Fruit fly (Drosophila melanogaster): ENCODE data around the gene CG15822.

CG15822 gene

DNA sequence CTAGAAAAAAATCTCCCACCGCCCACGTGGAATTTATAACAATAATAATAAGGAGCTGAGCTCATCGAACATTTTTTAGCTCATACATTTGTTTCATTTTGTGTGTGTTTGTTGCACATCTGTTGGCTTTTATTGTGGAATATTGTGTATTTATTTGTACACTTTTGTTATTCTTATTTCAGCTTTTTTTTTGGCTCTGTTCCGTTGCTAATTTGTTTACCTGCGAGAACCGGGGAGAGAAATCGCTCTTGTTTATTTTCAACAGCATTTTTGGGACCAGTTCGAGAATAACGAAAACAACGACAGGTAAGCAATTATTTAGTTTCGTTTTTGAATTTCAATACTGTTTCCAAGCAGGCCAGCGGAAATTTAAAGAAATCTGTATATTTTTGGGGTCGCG, 15.9 kb downstream of the CG15822 start:
- TF ChIP-seq Rfx (GFP tag; IDR thresholded peaks at IDR 0.05) (peak; percentile 18; the same call in 1 of the 2 replicates), CG15601 (tag; optimal IDR thresholded peaks at IDR 0.05) (peak; percentile 14), CG12155 (GFP tag; optimal IDR thresholded peaks at IDR 0.05) (no peak), CG10654 (GFP tag; optimal IDR thresholded peaks at IDR 0.05) (no peak), ATbp (GFP tag; optimal IDR thresholded peaks at IDR 0.05) (peak; percentile 48), CG7839 (tag; optimal IDR thresholded peaks at IDR 0.05) (no peak), CG12769 (tag; optimal IDR thresholded peaks at IDR 0.05) (peak; percentile 16), D19B (GFP tag; optimal IDR thresholded peaks at IDR 0.05) (no peak), ham (GFP tag; IDR thresholded peaks at IDR 0.05) (no peak), lab (GFP tag; optimal IDR thresholded peaks at IDR 0.05) (peak; percentile 11), br (optimal IDR thresholded peaks at IDR 0.05) (no peak), CG14014 (GFP tag; IDR thresholded peaks at IDR 0.05) (peak; percentile 27; the same call in 1 of the 2 replicates), fd3F (GFP tag; optimal IDR thresholded peaks at IDR 0.05) (peak; percentile 21), sd (tag; optimal IDR thresholded peaks at IDR 0.05) (peak; percentile 66), jing (GFP tag; optimal IDR thresholded peaks at IDR 0.05) (no peak), CG17568 (GFP tag; optimal IDR thresholded peaks at IDR 0.05) (peak; percentile 44)

- no peak for TF ChIP-seq CG14965 (GFP tag; optimal IDR thresholded peaks at IDR 0.05; ENCODE audit: borderline replicate concordance)
- peak; percentile 23 for TF ChIP-seq grau (tag; optimal IDR thresholded peaks at IDR 0.05)
- TF ChIP-seq row (GFP tag; IDR thresholded peaks at IDR 0.05), result 0 out of 3 replicates have a peak, but pooled peaks have one; percentile 26
Measured at dm6 chr3L:2145019-2145418, 18.6 kb downstream of the CG15822 start.

dm6 chr3L:2144355-2144754, 19.3 kb downstream of the CG15822 start:
- TF ChIP-seq CG11560 (tag; IDR thresholded peaks at IDR 0.05), result no peak
- no peak for TF ChIP-seq CG18476 (GFP tag; optimal IDR thresholded peaks at IDR 0.05)
- TF ChIP-seq CG7745 (tag; optimal IDR thresholded peaks at IDR 0.05), result no peak
- no peak for TF ChIP-seq CG2875 (GFP tag; optimal IDR thresholded peaks at IDR 0.05)
- TF ChIP-seq CG13624 (GFP tag; optimal IDR thresholded peaks at IDR 0.05), result no peak
- no peak for TF ChIP-seq ssp (GFP tag; IDR thresholded peaks at IDR 0.05)
- peak; percentile 28 for TF ChIP-seq Abd-B (GFP tag; optimal IDR thresholded peaks at IDR 0.05)
- TF ChIP-seq caup (GFP tag; optimal IDR thresholded peaks at IDR 0.05; ENCODE audit: severe bottlenecking), result peak; percentile 52
- no peak for TF ChIP-seq Dad (GFP tag; optimal IDR thresholded peaks at IDR 0.05)
- TF ChIP-seq disco-r (GFP tag; optimal IDR thresholded peaks at IDR 0.05), result no peak
- no peak for TF ChIP-seq D (optimal IDR thresholded peaks at IDR 0.05)
- TF ChIP-seq D (GFP tag; optimal IDR thresholded peaks at IDR 0.05), result no peak
- no peak for TF ChIP-seq CG31224 (GFP tag; IDR thresholded peaks at IDR 0.05)
- TF ChIP-seq cg (GFP tag; optimal IDR thresholded peaks at IDR 0.05), result peak; percentile 40
- no peak for TF ChIP-seq CG6791 (GFP tag; IDR thresholded peaks at IDR 0.05; ENCODE audit: partially characterized antibody)
- no peak for TF ChIP-seq CG4360 (GFP tag; IDR thresholded peaks at IDR 0.05)
- TF ChIP-seq sim (GFP tag; IDR thresholded peaks at IDR 0.05), result no peak
- TF ChIP-seq chinmo (GFP tag; IDR thresholded peaks at IDR 0.05; ENCODE audit: partially characterized antibody), result peak; percentile 57; the same call in 2 of the 4 replicates
- TF ChIP-seq gce (GFP tag; IDR thresholded peaks at IDR 0.05), result no peak
- TF ChIP-seq Lim3 (GFP tag; IDR thresholded peaks at IDR 0.05), result no peak
- no peak; the same call in 2 of the 3 replicates for TF ChIP-seq B-H1 (GFP tag; IDR thresholded peaks at IDR 0.05)
- TF ChIP-seq mirr (GFP tag; optimal IDR thresholded peaks at IDR 0.05), result peak; percentile 52
- TF ChIP-seq PHDP (tag; optimal IDR thresholded peaks at IDR 0.05), result peak; percentile 18
- no peak for TF ChIP-seq sna (GFP tag; IDR thresholded peaks at IDR 0.05; ENCODE audit: partially characterized antibody)
- TF ChIP-seq ems (GFP tag; optimal IDR thresholded peaks at IDR 0.05), result no peak
- TF ChIP-seq Sox100B (GFP tag; optimal IDR thresholded peaks at IDR 0.05), result no peak
- TF ChIP-seq yki (optimal IDR thresholded peaks at IDR 0.05), result no peak
- TF ChIP-seq Hsf (GFP tag; optimal IDR thresholded peaks at IDR 0.05), result no peak
- TF ChIP-seq amos (GFP tag; IDR thresholded peaks at IDR 0.05; ENCODE audit: partially characterized antibody), result no peak
- TF ChIP-seq abd-A (tag; optimal IDR thresholded peaks at IDR 0.05), result peak; percentile 47
- TF ChIP-seq CG18619 (GFP tag; optimal IDR thresholded peaks at IDR 0.05), result no peak

Measured in whole organism, embryonic.